Fruit fly (Drosophila melanogaster): ENCODE data around the gene GATAd.

DNA sequence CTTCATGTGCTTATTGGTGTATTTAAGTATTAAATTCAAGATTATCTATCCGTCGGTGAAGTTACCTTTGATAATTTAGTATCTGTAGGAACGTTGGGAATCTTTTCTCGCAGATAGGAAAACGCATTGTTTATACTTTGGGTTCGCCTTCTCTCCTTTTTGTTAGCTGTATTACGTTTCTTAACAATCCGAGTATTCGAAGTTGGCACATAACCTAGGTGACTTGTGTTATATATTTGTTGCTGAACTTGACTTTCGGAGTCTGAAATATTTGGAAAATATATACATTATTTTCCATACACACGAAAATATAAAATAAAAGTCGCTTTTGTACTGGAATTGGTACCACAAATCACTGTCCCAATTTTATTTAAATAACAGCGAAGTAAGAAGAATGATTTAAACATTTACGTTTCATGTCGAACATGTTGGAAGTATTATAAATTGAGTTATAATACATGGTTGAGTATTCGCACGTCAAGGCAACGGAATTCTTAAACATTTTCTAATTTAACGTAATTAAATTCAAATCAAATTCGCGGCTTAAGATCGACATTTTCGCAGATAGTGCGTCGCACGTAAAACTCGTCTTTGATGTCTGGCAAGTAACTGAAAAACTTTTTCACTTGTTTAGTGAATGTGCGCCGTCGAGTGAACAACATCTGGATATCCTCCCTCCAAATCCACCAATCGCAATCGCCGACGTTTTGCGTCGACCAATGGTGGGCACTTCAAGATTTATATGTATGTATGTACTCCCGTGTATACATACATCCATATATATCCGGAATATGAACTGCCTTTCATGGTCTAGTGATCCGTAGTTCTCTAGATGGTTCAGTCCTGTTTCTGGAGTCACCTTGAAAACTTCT, 38.5 kb upstream of the GATAd start, which contains the start of gene Hand:
- TF ChIP-seq NfI (GFP tag; optimal IDR thresholded peaks at IDR 0.05) (no peak), B-H2 (GFP tag; optimal IDR thresholded peaks at IDR 0.05) (no peak), CG4328 (GFP tag; optimal IDR thresholded peaks at IDR 0.05) (no peak), CG31441 (GFP tag; IDR thresholded peaks at IDR 0.05) (no peak), CG8478 (optimal IDR thresholded peaks at IDR 0.05) (no peak), CG9727 (GFP tag; optimal IDR thresholded peaks at IDR 0.05) (no peak), zen2 (GFP tag; IDR thresholded peaks at IDR 0.05; ENCODE audit: partially characterized antibody) (no peak), Doc2 (GFP tag; IDR thresholded peaks at IDR 0.05) (no peak), CG1602 (GFP tag; optimal IDR thresholded peaks at IDR 0.05) (no peak), Nf-YB (GFP tag; optimal IDR thresholded peaks at IDR 0.05) (peak; percentile 95)

Measured in whole organism, embryonic.